Worm (Caenorhabditis elegans) whole organism, young adult: ENCODE measurements around the gene tin-9.1.

ENCODE experiments used
- B0336.3 ChIP-seq: fragments of 200-800 bp; sonication (Bioruptor generic); IDR thresholded peaks from 2 replicates; pipeline ENCODE4 v1.3.6; 2022; ENCODE audit warnings: missing genetic modification characterization, missing compliant biosample characterization
- C17E4.6 ChIP-seq: fragments of 200-800 bp; sonication (Bioruptor generic); IDR thresholded peaks from 2 replicates; pipeline ENCODE4 v1.3.6; 2022; ENCODE audit warnings: missing genetic modification reagents, missing genetic modification characterization, missing compliant biosample characterization
- F39B2.1 ChIP-seq: fragments of 200-800 bp; sonication (Bioruptor generic); IDR thresholded peaks from 2 replicates; pipeline ENCODE4 v1.3.6; 2022; ENCODE audit warnings: missing genetic modification reagents, missing genetic modification characterization, missing compliant biosample characterization
- F55B11.4 ChIP-seq: sonication (generic microtip); optimal IDR thresholded peaks from 2 replicates; lab custom pipeline; 2016; ENCODE audit warnings: missing compliant biosample characterization, missing genetic modification characterization, borderline replicate concordance; ENCODE audit not compliant: insufficient read depth
- F57A8.1 ChIP-seq: fragments of 200-800 bp; sonication (Bioruptor generic); optimal IDR thresholded peaks from 2 replicates; lab custom pipeline; 2018; ENCODE audit warnings: mild to moderate bottlenecking, missing genetic modification characterization, moderate library complexity, missing compliant biosample characterization
- T26A5.8 ChIP-seq: sonication (generic microtip); optimal IDR thresholded peaks from 2 replicates; lab custom pipeline; 2016; ENCODE audit warnings: missing genetic modification characterization, missing compliant biosample characterization
- Y56A3A.18 ChIP-seq: fragments of 200-800 bp; sonication (Bioruptor generic); IDR thresholded peaks from 2 replicates; pipeline ENCODE4 v1.3.6; 2022; ENCODE audit warnings: missing genetic modification reagents, missing genetic modification characterization, missing compliant biosample characterization
- Y67H2A.10 ChIP-seq: fragments of 200-800 bp; sonication (Bioruptor generic); conservative IDR thresholded peaks from 2 replicates; pipeline ENCODE4 v1.3.6; 2022; ENCODE audit warnings: missing genetic modification reagents, missing genetic modification characterization, missing compliant biosample characterization
- ama-1 ChIP-seq, 3 experiments: fragments of 150-350 bp in 1 of 3; sonication (generic microtip) in 2 of 3; optimal IDR thresholded peaks; 2 replicates each; lab custom pipeline; 2014 to 2018; ENCODE audit warnings: missing biosample characterization in 2 of 3, missing genetic modification characterization in 2 of 3, missing genetic modification reagents in 2 of 3
- aptf-3 ChIP-seq: fragments of 200-800 bp; sonication (Bioruptor generic); IDR thresholded peaks from 2 replicates; pipeline ENCODE4 v1.3.6; 2022; ENCODE audit warnings: missing genetic modification characterization, missing compliant biosample characterization
- attf-5 ChIP-seq: fragments of 200-800 bp; sonication (Bioruptor generic); optimal IDR thresholded peaks from 2 replicates; lab custom pipeline; 2018; ENCODE audit warnings: mild to moderate bottlenecking, missing genetic modification characterization, missing compliant biosample characterization
- ceh-27 ChIP-seq: fragments of 200-800 bp; sonication (Bioruptor generic); optimal IDR thresholded peaks from 2 replicates; lab custom pipeline; 2018; ENCODE audit warnings: mild to moderate bottlenecking, missing genetic modification characterization, moderate library complexity, missing compliant biosample characterization
- dpff-1 ChIP-seq: sonication (generic microtip); optimal IDR thresholded peaks from 2 replicates; lab custom pipeline; 2017; ENCODE audit warnings: mild to moderate bottlenecking, missing genetic modification characterization, missing compliant biosample characterization
- efl-1 ChIP-seq: fragments of 150-350 bp; optimal IDR thresholded peaks from 2 replicates; lab custom pipeline; 2014; ENCODE audit warnings: missing biosample characterization, missing genetic modification reagents, missing genetic modification characterization
- egl-44 ChIP-seq: fragments of 200-800 bp; sonication (Bioruptor generic); IDR thresholded peaks from 2 replicates; pipeline ENCODE4 v1.3.6; 2022; ENCODE audit warnings: missing genetic modification reagents, missing genetic modification characterization, missing compliant biosample characterization
- fkh-3 ChIP-seq: sonication (generic microtip); optimal IDR thresholded peaks from 2 replicates; lab custom pipeline; 2016; ENCODE audit warnings: mild to moderate bottlenecking, missing genetic modification characterization, missing compliant biosample characterization
- gei-17 ChIP-seq: fragments of 200-800 bp; sonication (Bioruptor generic); optimal IDR thresholded peaks from 2 replicates; lab custom pipeline; 2018; ENCODE audit warnings: mild to moderate bottlenecking, missing genetic modification characterization, missing compliant biosample characterization
- him-1 ChIP-seq: sonication (generic microtip); optimal IDR thresholded peaks from 2 replicates; lab custom pipeline; 2016; ENCODE audit warnings: missing genotype, missing genetic modification reagents, missing genetic modification characterization, missing compliant biosample characterization
- hmg-20 ChIP-seq: fragments of 200-800 bp; sonication (Bioruptor generic); IDR thresholded peaks from 2 replicates; pipeline ENCODE4 v1.3.6; 2022; ENCODE audit warnings: missing genetic modification reagents, missing genetic modification characterization, missing compliant biosample characterization
- hrde-1 ChIP-seq: sonication (generic microtip); optimal IDR thresholded peaks from 2 replicates; lab custom pipeline; 2016; ENCODE audit warnings: missing genetic modification characterization, mild to moderate bottlenecking, missing compliant biosample characterization, moderate library complexity, missing genotype, missing genetic modification reagents, borderline replicate concordance
- lag-1 ChIP-seq: fragments of 200-800 bp; sonication (Bioruptor generic); IDR thresholded peaks from 2 replicates; pipeline ENCODE4 v1.3.6; 2022; ENCODE audit warnings: missing genetic modification reagents, missing genetic modification characterization, missing compliant biosample characterization
- let-607 ChIP-seq, 2 experiments: fragments of 200-800 bp in 1 of 2; sonication (Bioruptor generic) in 1 of 2; sonication (generic microtip) in 1 of 2; optimal IDR thresholded peaks; 2 replicates each; lab custom pipeline; 2016 to 2018; ENCODE audit warnings: mild to moderate bottlenecking in 2 of 2, missing compliant biosample characterization in 2 of 2, missing genetic modification characterization in 2 of 2, moderate library complexity in 2 of 2, missing genotype in 1 of 2
- lsl-1 ChIP-seq: fragments of 200-800 bp; sonication (Bioruptor generic); optimal IDR thresholded peaks from 2 replicates; lab custom pipeline; 2018; ENCODE audit warnings: mild to moderate bottlenecking, missing genetic modification characterization, moderate library complexity, missing compliant biosample characterization
- madf-6 ChIP-seq: fragments of 200-800 bp; sonication (Bioruptor generic); IDR thresholded peaks from 2 replicates; pipeline ENCODE4 v1.3.6; 2022; ENCODE audit warnings: missing genetic modification reagents, missing genetic modification characterization, missing compliant biosample characterization
- madf-8 ChIP-seq: fragments of 200-800 bp; sonication (Bioruptor generic); conservative IDR thresholded peaks from 2 replicates; pipeline ENCODE4 v1.3.6; 2022; ENCODE audit warnings: missing genetic modification reagents, missing genetic modification characterization, missing compliant biosample characterization
- mcd-1 ChIP-seq: fragments of 200-800 bp; sonication (Bioruptor generic); IDR thresholded peaks from 2 replicates; pipeline ENCODE4 v1.3.6; 2022; ENCODE audit warnings: missing genetic modification reagents, missing genetic modification characterization, missing compliant biosample characterization
- mel-28 ChIP-seq: sonication (generic microtip); optimal IDR thresholded peaks from 2 replicates; lab custom pipeline; 2016; ENCODE audit warnings: borderline replicate concordance, mild to moderate bottlenecking, missing genetic modification characterization, missing compliant biosample characterization
- nfya-1 ChIP-seq: sonication (generic microtip); optimal IDR thresholded peaks from 2 replicates; lab custom pipeline; 2017; ENCODE audit warnings: antibody characterized with exemption, missing compliant biosample characterization, missing genetic modification characterization, borderline replicate concordance; ENCODE audit not compliant: insufficient read depth
- nfyb-1 ChIP-seq: fragments of 200-800 bp; sonication (Bioruptor generic); IDR thresholded peaks from 2 replicates; pipeline ENCODE4 v1.3.6; 2022; ENCODE audit warnings: missing genetic modification reagents, missing genetic modification characterization, missing compliant biosample characterization
- nhr-27 ChIP-seq: fragments of 200-800 bp; sonication (Bioruptor generic); optimal IDR thresholded peaks from 2 replicates; lab custom pipeline; 2018; ENCODE audit warnings: mild to moderate bottlenecking, missing genetic modification characterization, moderate library complexity, missing compliant biosample characterization
- rcor-1 ChIP-seq: fragments of 200-800 bp; sonication (Bioruptor generic); IDR thresholded peaks from 2 replicates; pipeline ENCODE4 v1.3.6; 2022; ENCODE audit warnings: missing genetic modification reagents, missing genetic modification characterization, missing compliant biosample characterization
- rec-8 ChIP-seq, 2 experiments: sonication (generic microtip); optimal IDR thresholded peaks; 2 replicates each; lab custom pipeline; 2016; ENCODE audit warnings: mild to moderate bottlenecking in 2 of 2, missing genetic modification characterization in 2 of 2, missing genetic modification reagents in 2 of 2, missing genotype in 2 of 2, missing biosample characterization in 1 of 2, missing compliant biosample characterization in 1 of 2, moderate library complexity in 1 of 2
- sea-2 ChIP-seq: fragments of 200-800 bp; sonication (Bioruptor generic); IDR thresholded peaks from 2 replicates; pipeline ENCODE4 v1.3.6; 2022; ENCODE audit warnings: missing genetic modification characterization, missing compliant biosample characterization
- snpc-1.1 ChIP-seq: sonication (generic microtip); optimal IDR thresholded peaks from 2 replicates; lab custom pipeline; 2017; ENCODE audit warnings: missing genetic modification characterization, mild to moderate bottlenecking, missing compliant biosample characterization, antibody characterized with exemption, moderate library complexity, missing genotype, missing genetic modification reagents; ENCODE audit not compliant: insufficient read depth
- somi-1 ChIP-seq: fragments of 200-800 bp; sonication (Bioruptor generic); optimal IDR thresholded peaks from 2 replicates; lab custom pipeline; 2018; ENCODE audit warnings: mild to moderate bottlenecking, missing genetic modification characterization, missing compliant biosample characterization
- tlf-1 ChIP-seq: fragments of 200-800 bp; sonication (Bioruptor generic); optimal IDR thresholded peaks from 2 replicates; lab custom pipeline; 2018; ENCODE audit warnings: mild to moderate bottlenecking, missing genetic modification characterization, missing compliant biosample characterization
- unc-130 ChIP-seq: sonication (generic microtip); optimal IDR thresholded peaks from 2 replicates; lab custom pipeline; 2016; ENCODE audit warnings: missing genetic modification reagents, missing genetic modification characterization, missing compliant biosample characterization
- zfh-2 ChIP-seq: fragments of 200-800 bp; sonication (Bioruptor generic); conservative IDR thresholded peaks from 2 replicates; pipeline ENCODE4 v1.3.6; 2022; ENCODE audit warnings: missing genetic modification reagents, missing genetic modification characterization, missing compliant biosample characterization
- ztf-22 ChIP-seq: fragments of 200-800 bp; sonication (Bioruptor generic); optimal IDR thresholded peaks from 2 replicates; lab custom pipeline; 2018; ENCODE audit warnings: mild to moderate bottlenecking, missing genetic modification characterization, moderate library complexity, missing compliant biosample characterization
- ztf-25 ChIP-seq: fragments of 200-800 bp; sonication (Bioruptor generic); IDR thresholded peaks from 2 replicates; pipeline ENCODE4 v1.3.6; 2022; ENCODE audit warnings: missing genetic modification reagents, missing genetic modification characterization, missing compliant biosample characterization

Gene tin-9.1

ce11 chrIV:7084632-7085160, 40.3 kb upstream of the tin-9.1 start, which contains the start of gene rps-4 (continued):
- no peak for TF ChIP-seq zfh-2 (GFP tag; lab: Robert Waterston, UW)
- no peak for TF ChIP-seq sea-2
- peak; percentile 8 for TF ChIP-seq unc-130 (GFP tag; lab: Kevin White, UChicago)
- TF ChIP-seq F57A8.1 (GFP tag; lab: Kevin White, UChicago) = no peak
- TF ChIP-seq ztf-25 (GFP tag; lab: Robert Waterston, UW) = no peak
- TF ChIP-seq lsl-1 (GFP tag; lab: Kevin White, UChicago) = peak; percentile 68
- peak; percentile 75 for TF ChIP-seq madf-6 (GFP tag; lab: Robert Waterston, UW)
- peak; percentile 45 for TF ChIP-seq hrde-1
- no peak for TF ChIP-seq lag-1 (GFP tag; lab: Robert Waterston, UW)
- 0 out of 2 replicates have a peak, but pooled peaks have one; percentile 35 for TF ChIP-seq Y67H2A.10 (GFP tag; lab: Robert Waterston, UW)

- TF ChIP-seq rcor-1 (GFP tag; lab: Robert Waterston, UW) (no peak), Y56A3A.18 (GFP tag; lab: Robert Waterston, UW) (0 out of 2 replicates have a peak, but pooled peaks have one; percentile 52), attf-5 (GFP tag; lab: Kevin White, UChicago) (no peak), let-607 (tag; optimal IDR thresholded peaks at IDR 0.05; lab: Kevin White, UChicago) (no peak), T26A5.8 (tag; lab: Kevin White, UChicago) (no peak), nfya-1 (tag; lab: Kevin White, UChicago) (no peak), rec-8 (tag; optimal IDR thresholded peaks at IDR 0.05; lab: Kevin White, UChicago) (no peak)
- TF ChIP-seq, all 124 proteins: peak for 1
Measured at ce11 chrIV:7083976-7084375, 39.6 kb upstream of the tin-9.1 start.

- TF ChIP-seq tlf-1 (peak; percentile 61), aptf-3 (GFP tag; lab: Robert Waterston, UW) (no peak; the same call in 1 of the 2 replicates), snpc-1.1 (tag; lab: Kevin White, UChicago) (peak; percentile 80), ceh-27 (GFP tag; lab: Kevin White, UChicago) (peak; percentile 37), B0336.3 (GFP tag; lab: Robert Waterston, UW) (peak; percentile 96), mcd-1 (GFP tag; lab: Robert Waterston, UW) (peak; percentile 68), him-1 (peak; percentile 9), rec-8 (tag; optimal IDR thresholded peaks at IDR 0.05; lab: Kevin White, UChicago) (peak in 1 of 2 experiments; percentile 75), lsl-1 (GFP tag; lab: Kevin White, UChicago) (peak; percentile 70), somi-1 (GFP tag; lab: Kevin White, UChicago) (peak; percentile 1), unc-130 (GFP tag; lab: Kevin White, UChicago) (peak; percentile 86), let-607 (tag; optimal IDR thresholded peaks at IDR 0.05; lab: Kevin White, UChicago) (no peak), attf-5 (GFP tag; lab: Kevin White, UChicago) (peak; percentile 45), nhr-27 (tag; lab: Kevin White, UChicago) (peak; percentile 2), F39B2.1 (GFP tag; lab: Robert Waterston, UW) (no peak), fkh-3 (tag; lab: Kevin White, UChicago) (no peak), madf-6 (GFP tag; lab: Robert Waterston, UW) (peak; percentile 90), dpff-1 (peak; percentile 40), C17E4.6 (GFP tag; lab: Robert Waterston, UW) (peak; percentile 83), ama-1 (optimal IDR thresholded peaks at IDR 0.05; lab: Kevin White, UChicago) (no peak), ama-1 (GFP tag; optimal IDR thresholded peaks at IDR 0.05; lab: Kevin White, UChicago) (peak in 1 of 2 experiments; percentile 90), gei-17 (no peak), egl-44 (GFP tag; lab: Robert Waterston, UW) (peak; percentile 68; the same call in 1 of the 2 replicates), sea-2 (no peak), rcor-1 (GFP tag; lab: Robert Waterston, UW) (peak; percentile 84), mel-28 (tag; lab: Kevin White, UChicago) (no peak), madf-8 (GFP tag; lab: Robert Waterston, UW) (peak; percentile 46), nfya-1 (tag; lab: Kevin White, UChicago) (no peak), F55B11.4 (tag; lab: Kevin White, UChicago) (no peak), hmg-20 (GFP tag; lab: Robert Waterston, UW) (no peak), nfyb-1 (GFP tag; lab: Robert Waterston, UW) (peak; percentile 89), efl-1 (peak; percentile 46), hrde-1 (peak; percentile 98), ztf-22 (GFP tag; lab: Kevin White, UChicago) (no peak)
Measured at ce11 chrIV:7083382-7083784, 39.0 kb upstream of the tin-9.1 start, which contains the start of gene Y43B11AR.3. Gene Y43B11AR.3 (minus strand): TSS chrIV:7083716.
